Fruit fly (Drosophila melanogaster) whole organism, prepupa: ENCODE data around the gene Arl2.
A peak's percentile ranks its signal among the peaks of the same experiment; 100 is the strongest.

Source experiments
- Blimp-1 ChIP-seq: fragments of 200-800 bp; sonication (Bioruptor generic); optimal IDR thresholded peaks from 3 replicates; lab custom pipeline; 2017; ENCODE audit warnings: missing biosample characterization, missing genetic modification characterization, mild to moderate bottlenecking, moderate library complexity, missing genetic modification reagents
- CG10631 ChIP-seq: fragments of 200-800 bp; sonication (Bioruptor generic); optimal IDR thresholded peaks from 2 replicates; lab custom pipeline; 2016; ENCODE audit warnings: missing biosample characterization, missing genetic modification characterization
- CG10669 ChIP-seq: fragments of 200-800 bp; sonication (Bioruptor generic); optimal IDR thresholded peaks from 3 replicates; lab custom pipeline; 2018; ENCODE audit warnings: missing biosample characterization, mild to moderate bottlenecking, missing genetic modification characterization, moderate library complexity
- CG11762 ChIP-seq: fragments of 200-800 bp; sonication (Bioruptor generic); optimal IDR thresholded peaks from 3 replicates; lab custom pipeline; 2016; ENCODE audit warnings: missing biosample characterization, missing genetic modification characterization; ENCODE audit not compliant: insufficient read depth
- CG11902 ChIP-seq: fragments of 200-800 bp; sonication (Bioruptor generic); optimal IDR thresholded peaks from 3 replicates; lab custom pipeline; 2016; ENCODE audit warnings: missing biosample characterization, missing genetic modification characterization
- CG1621 ChIP-seq: fragments of 200-800 bp; sonication (Bioruptor generic); optimal IDR thresholded peaks from 3 replicates; lab custom pipeline; 2018; ENCODE audit warnings: missing biosample characterization, mild to moderate bottlenecking, missing genetic modification characterization
- CG16779 ChIP-seq: fragments of 200-800 bp; sonication (Bioruptor generic); optimal IDR thresholded peaks from 3 replicates; lab custom pipeline; 2017; ENCODE audit warnings: missing biosample characterization, mild to moderate bottlenecking, missing genetic modification characterization
- CG3032 ChIP-seq: fragments of 200-800 bp; optimal IDR thresholded peaks from 2 replicates; lab custom pipeline; 2019; ENCODE audit warnings: missing biosample characterization, mild to moderate bottlenecking, missing genetic modification characterization, moderate library complexity
- CG31627 ChIP-seq: fragments of 200-800 bp; sonication (Bioruptor generic); optimal IDR thresholded peaks from 3 replicates; lab custom pipeline; 2016; ENCODE audit warnings: missing biosample characterization, missing genetic modification characterization
- CG32006 ChIP-seq: fragments of 200-800 bp; sonication (Bioruptor generic); optimal IDR thresholded peaks from 3 replicates; lab custom pipeline; 2017; ENCODE audit warnings: missing biosample characterization, mild to moderate bottlenecking, missing genetic modification characterization
- CG3919 ChIP-seq: fragments of 200-800 bp; sonication (Bioruptor generic); optimal IDR thresholded peaks from 3 replicates; lab custom pipeline; 2016; ENCODE audit warnings: missing biosample characterization, missing genetic modification characterization
- CG4318 ChIP-seq: fragments of 200-800 bp; sonication (Bioruptor generic); optimal IDR thresholded peaks from 3 replicates; lab custom pipeline; 2017; ENCODE audit warnings: missing biosample characterization, mild to moderate bottlenecking, missing genetic modification characterization
- CG6163 ChIP-seq: fragments of 200-800 bp; sonication (Bioruptor generic); IDR thresholded peaks from 3 replicates; pipeline ENCODE4 v1.3.6; 2022; ENCODE audit warnings: missing biosample characterization, missing genetic modification characterization
- CG6276 ChIP-seq: fragments of 200-800 bp; sonication (Bioruptor generic); optimal IDR thresholded peaks from 2 replicates; lab custom pipeline; 2017; ENCODE audit warnings: missing biosample characterization, mild to moderate bottlenecking, missing genetic modification characterization
- CG6792 ChIP-seq: fragments of 200-800 bp; sonication (Bioruptor generic); optimal IDR thresholded peaks from 3 replicates; lab custom pipeline; 2016; ENCODE audit warnings: missing biosample characterization, missing genetic modification characterization
- CG6808 ChIP-seq: fragments of 200-800 bp; sonication (Bioruptor generic); optimal IDR thresholded peaks from 3 replicates; lab custom pipeline; 2017; ENCODE audit warnings: missing biosample characterization, missing genetic modification characterization, mild to moderate bottlenecking, moderate library complexity, missing genetic modification reagents
- CG6854 ChIP-seq: fragments of 200-800 bp; sonication (Bioruptor generic); optimal IDR thresholded peaks from 2 replicates; lab custom pipeline; 2017; ENCODE audit warnings: missing biosample characterization, mild to moderate bottlenecking, missing genetic modification characterization
- CG8119 ChIP-seq: fragments of 200-800 bp; sonication (Bioruptor generic); IDR thresholded peaks from 3 replicates; pipeline ENCODE4 v1.3.6; 2022; ENCODE audit warnings: missing biosample characterization, missing genetic modification characterization
- CG8319 ChIP-seq: fragments of 200-800 bp; sonication (Bioruptor generic); optimal IDR thresholded peaks from 3 replicates; lab custom pipeline; 2016; ENCODE audit warnings: missing biosample characterization, missing genetic modification characterization
- CG8632 ChIP-seq: fragments of 200-800 bp; sonication (Bioruptor generic); optimal IDR thresholded peaks from 3 replicates; lab custom pipeline; 2016; ENCODE audit warnings: missing biosample characterization, missing genetic modification characterization
- CG9139 ChIP-seq: fragments of 200-800 bp; sonication (Bioruptor generic); optimal IDR thresholded peaks from 3 replicates; lab custom pipeline; 2017; ENCODE audit warnings: missing biosample characterization, mild to moderate bottlenecking, missing genetic modification characterization
- Eip75B ChIP-seq: fragments of 200-800 bp; sonication (Bioruptor generic); optimal IDR thresholded peaks from 3 replicates; lab custom pipeline; 2016; ENCODE audit warnings: missing biosample characterization, missing genetic modification characterization
- Eip78C ChIP-seq: fragments of 200-800 bp; sonication (Bioruptor generic); peaks from one replicate; lab custom pipeline; 2016; ENCODE audit warnings: missing biosample characterization, missing genetic modification characterization
- Eip93F ChIP-seq: fragments of 200-800 bp; sonication (Bioruptor generic); optimal IDR thresholded peaks from 2 replicates; lab custom pipeline; 2016; ENCODE audit warnings: missing biosample characterization, mild to moderate bottlenecking, missing genetic modification characterization
- Ets21C ChIP-seq: fragments of 200-800 bp; sonication (Bioruptor generic); optimal IDR thresholded peaks from 3 replicates; lab custom pipeline; 2016; ENCODE audit warnings: missing biosample characterization, missing genetic modification characterization
- Ets96B ChIP-seq: fragments of 200-800 bp; optimal IDR thresholded peaks from 2 replicates; lab custom pipeline; 2019; ENCODE audit warnings: missing biosample characterization, mild to moderate bottlenecking, missing genetic modification characterization, moderate library complexity
- Gug ChIP-seq: fragments of 200-800 bp; sonication (Bioruptor generic); IDR thresholded peaks from 2 replicates; pipeline ENCODE4 v1.3.6; 2022; ENCODE audit warnings: missing biosample characterization, missing genetic modification characterization
- Hr38 ChIP-seq: sonication (Bioruptor generic); optimal IDR thresholded peaks from 2 replicates; lab custom pipeline; 2016; ENCODE audit warnings: missing biosample characterization, missing genetic modification characterization
- Hr39 ChIP-seq: fragments of 200-800 bp; sonication (Bioruptor generic); optimal IDR thresholded peaks from 2 replicates; lab custom pipeline; 2016; ENCODE audit warnings: missing biosample characterization, missing genetic modification characterization
- Hr4 ChIP-seq: fragments of 200-800 bp; sonication (Bioruptor generic); optimal IDR thresholded peaks from 3 replicates; lab custom pipeline; 2016; ENCODE audit warnings: missing biosample characterization, missing genetic modification characterization
- Lpt ChIP-seq: fragments of 200-800 bp; sonication (Bioruptor generic); optimal IDR thresholded peaks from 3 replicates; lab custom pipeline; 2016; ENCODE audit warnings: missing biosample characterization, missing genetic modification characterization
- Smox ChIP-seq: fragments of 200-800 bp; sonication (Bioruptor generic); optimal IDR thresholded peaks from 3 replicates; lab custom pipeline; 2016; ENCODE audit warnings: missing biosample characterization, missing genetic modification characterization
- Sox102F ChIP-seq: fragments of 200-800 bp; sonication (Bioruptor generic); optimal IDR thresholded peaks from 2 replicates; lab custom pipeline; 2016; ENCODE audit warnings: missing biosample characterization, mild to moderate bottlenecking, missing genetic modification characterization
- Sox15 ChIP-seq: fragments of 200-800 bp; sonication (Bioruptor generic); optimal IDR thresholded peaks from 3 replicates; lab custom pipeline; 2016; ENCODE audit warnings: missing biosample characterization, missing genetic modification characterization
- cyc ChIP-seq: fragments of 200-800 bp; sonication (Bioruptor generic); optimal IDR thresholded peaks from 3 replicates; lab custom pipeline; 2016; ENCODE audit warnings: missing biosample characterization, missing genetic modification characterization
- dac ChIP-seq: fragments of 200-800 bp; sonication (Bioruptor generic); optimal IDR thresholded peaks from 2 replicates; lab custom pipeline; 2017; ENCODE audit warnings: missing biosample characterization, mild to moderate bottlenecking, missing genetic modification characterization
- dsx ChIP-seq: fragments of 200-800 bp; optimal IDR thresholded peaks from 3 replicates; lab custom pipeline; 2019; ENCODE audit warnings: missing biosample characterization, mild to moderate bottlenecking, missing genetic modification characterization, moderate library complexity; ENCODE audit not compliant: poor library complexity, severe bottlenecking
- eg ChIP-seq: fragments of 200-800 bp; sonication (Bioruptor generic); IDR thresholded peaks from 3 replicates; pipeline ENCODE4 v1.3.6; 2022; ENCODE audit warnings: missing biosample characterization, missing genetic modification characterization
- fd59A ChIP-seq: fragments of 200-800 bp; sonication (Bioruptor generic); optimal IDR thresholded peaks from 2 replicates; lab custom pipeline; 2017; ENCODE audit warnings: missing biosample characterization, mild to moderate bottlenecking, missing genetic modification characterization, missing genetic modification reagents
- fd85E ChIP-seq: fragments of 200-800 bp; sonication (Bioruptor generic); optimal IDR thresholded peaks from 3 replicates; lab custom pipeline; 2016; ENCODE audit warnings: missing biosample characterization, missing genetic modification characterization
- fkh ChIP-seq: fragments of 200-800 bp; sonication (Bioruptor generic); optimal IDR thresholded peaks from 3 replicates; lab custom pipeline; 2017; ENCODE audit warnings: missing biosample characterization, mild to moderate bottlenecking, missing genetic modification characterization, moderate library complexity
- net ChIP-seq: fragments of 200-800 bp; sonication (Bioruptor generic); optimal IDR thresholded peaks from 3 replicates; lab custom pipeline; 2016; ENCODE audit warnings: missing biosample characterization, missing genetic modification characterization
- pdm3 ChIP-seq: fragments of 200-800 bp; sonication (Bioruptor generic); optimal IDR thresholded peaks from 3 replicates; lab custom pipeline; 2016; ENCODE audit warnings: missing biosample characterization, missing genetic modification characterization
- salr ChIP-seq, 2 experiments: fragments of 200-800 bp; sonication (Bioruptor generic); optimal IDR thresholded peaks; 3 replicates each; lab custom pipeline; 2016 to 2018; ENCODE audit warnings: missing biosample characterization in 2 of 2, missing genetic modification characterization in 2 of 2, mild to moderate bottlenecking in 1 of 2
- spab ChIP-seq: fragments of 200-800 bp; sonication (Bioruptor generic); optimal IDR thresholded peaks from 2 replicates; lab custom pipeline; 2017; ENCODE audit warnings: missing biosample characterization, mild to moderate bottlenecking, missing genetic modification characterization, missing genetic modification reagents
- ss ChIP-seq, 2 experiments: fragments of 200-800 bp; sonication (Bioruptor generic); optimal IDR thresholded peaks; 2 replicates in 1 of 2; 3 replicates in 1 of 2; lab custom pipeline; 2017 to 2018; ENCODE audit warnings: mild to moderate bottlenecking in 2 of 2, missing biosample characterization in 2 of 2, missing genetic modification characterization in 2 of 2, moderate library complexity in 1 of 2
- svp ChIP-seq: fragments of 200-800 bp; sonication (Bioruptor generic); peaks from one replicate; lab custom pipeline; 2016; ENCODE audit warnings: missing biosample characterization, missing genetic modification characterization
- vri ChIP-seq: fragments of 200-800 bp; sonication (Bioruptor generic); optimal IDR thresholded peaks from 3 replicates; lab custom pipeline; 2016; ENCODE audit warnings: missing biosample characterization, mild to moderate bottlenecking, missing genetic modification characterization

The Arl2 gene

dm6 chr3R:8354458-8354857, 13.6 kb downstream of the Arl2 start (continued):
- TF ChIP-seq Eip78C (GFP tag; lab: Kevin White, UChicago) (peak; percentile 85), spab (GFP tag; lab: Kevin White, UChicago) (no peak), salr (GFP tag; optimal IDR thresholded peaks at IDR 0.05; lab: Kevin White, UChicago) (no peak), CG16779 (no peak), CG3032 (no peak), CG8632 (GFP tag; lab: Kevin White, UChicago) (peak; percentile 57), CG9139 (GFP tag; lab: Kevin White, UChicago) (no peak), ss (GFP tag; optimal IDR thresholded peaks at IDR 0.05; lab: Kevin White, UChicago) (no peak), CG6854 (no peak), Sox15 (peak; percentile 16), Eip93F (GFP tag; lab: Kevin White, UChicago) (peak; percentile 28), Lpt (GFP tag; lab: Kevin White, UChicago) (no peak), vri (GFP tag; lab: Kevin White, UChicago) (peak; percentile 29), dac (GFP tag; lab: Kevin White, UChicago) (no peak)
- TF ChIP-seq, all 60 proteins: peak for 31

- TF ChIP-seq Ets96B (tag; lab: Kevin White, UChicago) = peak; percentile 72
- no peak for TF ChIP-seq fkh (GFP tag; lab: Kevin White, UChicago)
- peak; percentile 95 for TF ChIP-seq pdm3 (GFP tag; lab: Kevin White, UChicago)
- TF ChIP-seq CG6163 (GFP tag; lab: Robert Waterston, UW) = peak; percentile 91
- TF ChIP-seq CG31627 (GFP tag; lab: Kevin White, UChicago) = peak; percentile 69
- TF ChIP-seq cyc (GFP tag; lab: Kevin White, UChicago) = peak; percentile 69
- peak; percentile 84 for TF ChIP-seq CG8632 (GFP tag; lab: Kevin White, UChicago)
- peak; percentile 95 for TF ChIP-seq eg (GFP tag; lab: Robert Waterston, UW)
- peak; percentile 89 for TF ChIP-seq Lpt (GFP tag; lab: Kevin White, UChicago)
- peak; percentile 89 for TF ChIP-seq CG11902
- TF ChIP-seq fd59A (GFP tag; lab: Kevin White, UChicago) = peak; percentile 46
- TF ChIP-seq Gug (GFP tag; lab: Robert Waterston, UW) = peak; percentile 92
- TF ChIP-seq net = peak; percentile 95
- TF ChIP-seq CG6808 (GFP tag; lab: Kevin White, UChicago) = peak; percentile 68
- peak; percentile 97 for TF ChIP-seq Hr4 (GFP tag; lab: Kevin White, UChicago)
- peak; percentile 99 for TF ChIP-seq Eip78C (GFP tag; lab: Kevin White, UChicago)
- peak; percentile 78 for TF ChIP-seq CG10669 (GFP tag; lab: Kevin White, UChicago)
- TF ChIP-seq Ets21C (GFP tag; lab: Kevin White, UChicago) = peak; percentile 40
- no peak for TF ChIP-seq Eip93F (GFP tag; lab: Kevin White, UChicago)
- TF ChIP-seq CG10631 (GFP tag; lab: Kevin White, UChicago) = peak; percentile 79
- peak; percentile 78 for TF ChIP-seq CG3032
- peak; percentile 90 for TF ChIP-seq CG8319
- TF ChIP-seq fd85E = peak; percentile 74
- peak; percentile 7 for TF ChIP-seq Smox (GFP tag; lab: Kevin White, UChicago)
- peak; percentile 93 for TF ChIP-seq CG11762 (GFP tag; lab: Kevin White, UChicago)
- TF ChIP-seq Hr39 (GFP tag; lab: Kevin White, UChicago) = peak; percentile 65
- peak; percentile 95 for TF ChIP-seq CG4318 (GFP tag; lab: Kevin White, UChicago)
- no peak for TF ChIP-seq CG9139 (GFP tag; lab: Kevin White, UChicago)
- TF ChIP-seq svp = no peak
- peak; percentile 93 for TF ChIP-seq CG32006 (GFP tag; lab: Kevin White, UChicago)
- peak; percentile 56 to 60 for TF ChIP-seq salr (GFP tag; optimal IDR thresholded peaks at IDR 0.05; lab: Kevin White, UChicago)
- TF ChIP-seq CG1621 (tag; lab: Kevin White, UChicago) = peak; percentile 41
- no peak for TF ChIP-seq vri (GFP tag; lab: Kevin White, UChicago)
- TF ChIP-seq dac (GFP tag; lab: Kevin White, UChicago) = peak; percentile 90
- peak; percentile 81 for TF ChIP-seq CG6792 (GFP tag; lab: Kevin White, UChicago)
- peak; percentile 86 for TF ChIP-seq Eip75B
- peak; percentile 93 for TF ChIP-seq CG6276 (GFP tag; lab: Kevin White, UChicago)
- peak; percentile 70 for TF ChIP-seq dsx (GFP tag; lab: Kevin White, UChicago)
- no peak for TF ChIP-seq CG6854
- TF ChIP-seq Hr38 (GFP tag; lab: Kevin White, UChicago) = peak; percentile 27
- TF ChIP-seq Blimp-1 (GFP tag; lab: Kevin White, UChicago) = no peak
- TF ChIP-seq spab (GFP tag; lab: Kevin White, UChicago) = peak; percentile 42
- peak; percentile 97 for TF ChIP-seq CG8119 (GFP tag; lab: Robert Waterston, UW)
- peak; percentile 66 for TF ChIP-seq Sox102F (GFP tag; lab: Kevin White, UChicago)
- peak; percentile 86 for TF ChIP-seq CG3919 (GFP tag; lab: Kevin White, UChicago)
Observed at dm6 chr3R:8354969-8355368, 14.1 kb downstream of the Arl2 start.
